Worm (Caenorhabditis elegans) whole organism, L4/young adult: ENCODE results near the gene tag-124.
A peak's percentile ranks its signal among the peaks of the same experiment; 100 is the strongest.

ENCODE experiments used
- W03F9.2 ChIP-seq: fragments of 150-350 bp; optimal IDR thresholded peaks from 2 replicates; lab custom pipeline; 2014; ENCODE audit warnings: missing biosample characterization, missing genetic modification characterization
- dao-5 ChIP-seq: sonication (generic microtip); optimal IDR thresholded peaks from 2 replicates; lab custom pipeline; 2016; ENCODE audit warnings: missing genotype, missing genetic modification characterization, moderate library complexity, missing compliant biosample characterization
- him-1 ChIP-seq: sonication (generic microtip); optimal IDR thresholded peaks from 2 replicates; lab custom pipeline; 2016; ENCODE audit warnings: missing genotype, missing genetic modification reagents, missing genetic modification characterization, missing compliant biosample characterization

The tag-124 gene

DNA sequence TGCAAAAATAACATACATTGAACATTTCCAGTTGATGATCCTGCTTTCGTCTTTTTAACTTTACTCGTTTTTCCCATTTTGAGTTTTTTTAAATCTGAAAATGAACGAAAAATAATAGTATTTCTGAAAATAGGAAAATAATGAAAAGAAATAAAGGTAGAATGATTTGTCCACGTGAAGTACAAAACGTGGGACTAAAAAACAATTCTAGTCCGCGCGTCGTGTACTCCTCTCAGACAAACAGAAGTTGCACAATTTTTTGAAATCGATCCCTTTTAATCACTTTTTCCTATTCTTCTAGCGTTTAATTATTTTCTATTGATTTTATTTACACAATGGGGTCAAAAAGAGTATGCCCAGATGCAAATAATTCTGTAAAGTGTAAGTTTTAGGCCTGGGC is at the start of gene tag-124, which contains the start of gene E02H1.1:
Gene tag-124, plus strand, starts transcription at position 222 of the 400 bp plus-strand sequence.
Gene E02H1.1, minus strand, starts transcription at position 94 of the 400 bp plus-strand sequence.
- no peak for TF ChIP-seq him-1
- TF ChIP-seq W03F9.2 (tag; lab: Kevin White, UChicago): peak; percentile 55

DNA sequence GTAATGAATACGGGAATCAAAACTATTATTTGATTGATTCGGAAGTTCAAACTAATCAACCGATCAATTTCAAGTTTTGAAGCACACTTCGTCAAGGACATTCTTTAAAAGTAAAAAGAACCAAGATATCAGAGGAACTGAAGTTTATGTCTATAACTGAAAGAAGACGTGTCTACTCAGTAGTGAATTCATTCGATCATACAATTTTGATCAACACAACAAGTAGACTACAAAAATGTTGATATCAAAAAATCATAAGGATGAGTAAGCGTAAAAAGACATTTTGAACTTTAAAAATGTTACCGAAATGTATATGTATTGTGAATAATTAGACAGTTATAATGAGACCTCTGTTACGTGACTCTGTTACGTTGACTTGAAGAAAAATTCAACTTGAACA is 48.3 kb upstream of the tag-124 start, which contains the start of gene sra-4:
Gene sra-4, minus strand, starts transcription at position 101 of the 400 bp plus-strand sequence.
- TF ChIP-seq W03F9.2 (tag; lab: Kevin White, UChicago) (no peak), him-1 (no peak), dao-5 (tag; lab: Kevin White, UChicago) (no peak)

DNA sequence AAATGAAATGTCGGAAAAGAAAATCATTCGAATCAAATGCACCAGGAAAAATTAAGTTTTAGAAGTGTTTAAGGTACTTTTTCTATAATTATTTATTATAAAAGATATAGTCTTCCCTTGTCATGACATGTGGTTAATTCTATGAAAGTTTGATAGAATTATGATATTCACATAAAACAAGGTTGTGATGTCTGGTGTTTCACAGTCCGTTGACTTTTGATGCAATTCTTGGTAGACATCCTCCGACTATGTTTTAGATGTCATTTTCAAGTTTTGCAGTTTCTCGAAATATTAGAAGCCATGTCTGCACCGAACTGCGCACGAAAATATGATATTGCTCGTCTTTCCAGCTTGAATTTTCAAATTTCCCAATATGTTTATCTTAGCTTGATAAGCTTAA is 46.7 kb upstream of the tag-124 start, which contains the start of gene sra-7:
Gene sra-7, plus strand, starts transcription at position 301 of the 400 bp plus-strand sequence.
- TF ChIP-seq W03F9.2 (tag; lab: Kevin White, UChicago): no peak

DNA sequence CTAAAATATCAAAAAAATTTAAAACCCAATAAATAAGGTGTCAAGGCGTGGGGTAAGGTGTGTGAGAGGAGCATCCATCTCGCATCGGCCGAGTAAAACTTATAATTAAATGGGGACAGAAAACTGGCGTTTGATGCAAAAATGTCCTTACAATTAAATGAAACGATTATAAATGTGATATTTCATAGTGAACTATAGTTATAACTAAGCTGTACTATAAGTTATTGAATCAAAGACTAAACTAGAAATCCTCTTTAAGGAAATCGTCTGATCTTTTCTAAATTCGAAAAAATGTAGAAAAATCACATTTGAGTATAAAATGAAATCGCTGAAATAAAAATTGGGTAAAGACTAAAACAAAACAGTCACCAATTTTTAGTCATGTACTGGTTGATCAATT is 40.4 kb upstream of the tag-124 start, which contains the start of gene sra-6:
Gene sra-6, minus strand, starts transcription at position 101 of the 400 bp plus-strand sequence.
- TF ChIP-seq W03F9.2 (tag; lab: Kevin White, UChicago) (no peak), dao-5 (tag; lab: Kevin White, UChicago) (no peak), him-1 (no peak)

DNA sequence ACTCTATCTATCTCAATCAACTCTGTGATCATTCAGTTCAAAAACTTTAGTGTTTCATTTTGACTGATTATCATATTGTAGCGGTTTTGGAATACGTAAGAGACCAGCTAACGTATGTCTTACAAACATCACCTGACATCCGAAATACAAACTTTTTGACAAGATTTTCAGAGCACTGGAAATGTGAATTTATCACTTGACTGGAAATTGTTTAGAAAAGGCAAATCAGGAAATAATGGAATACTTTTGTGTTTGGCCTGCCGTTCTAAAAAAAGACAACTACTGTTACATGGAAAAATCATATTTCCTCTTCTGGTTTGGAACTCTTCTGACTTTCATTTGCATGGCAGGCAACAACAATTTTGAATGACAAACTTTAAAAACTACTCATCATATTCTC is 39.6 kb upstream of the tag-124 start, which contains the start of gene F35H8.12:
Gene F35H8.12, plus strand, starts transcription at position 301 of the 400 bp plus-strand sequence.
- no peak for TF ChIP-seq him-1
- no peak for TF ChIP-seq W03F9.2 (tag; lab: Kevin White, UChicago)
- TF ChIP-seq dao-5 (tag; lab: Kevin White, UChicago): no peak

DNA sequence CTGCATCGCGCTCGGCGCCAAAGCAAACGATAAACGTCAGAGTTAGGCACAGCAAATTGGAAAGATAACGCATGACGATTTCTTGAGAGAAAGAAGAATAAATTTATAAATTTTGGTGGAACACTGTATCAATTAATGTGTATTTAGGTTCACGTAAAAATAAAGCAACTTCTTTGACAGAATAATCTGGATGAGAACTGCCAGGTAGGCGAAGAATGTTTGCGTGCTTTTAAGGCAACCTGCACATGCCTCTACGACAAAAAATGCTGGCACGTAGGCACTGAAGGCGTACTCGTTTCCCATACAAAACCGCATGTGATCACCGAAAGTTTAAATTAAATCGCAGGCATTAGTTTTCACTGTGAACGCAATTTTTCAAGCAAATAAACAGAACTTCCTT is 37.9 kb upstream of the tag-124 start, which contains the start of gene F35H8.1:
Gene F35H8.1, minus strand, starts transcription at position 101 of the 400 bp plus-strand sequence.
- TF ChIP-seq dao-5 (tag; lab: Kevin White, UChicago) (no peak), him-1 (no peak), W03F9.2 (tag; lab: Kevin White, UChicago) (no peak)

DNA sequence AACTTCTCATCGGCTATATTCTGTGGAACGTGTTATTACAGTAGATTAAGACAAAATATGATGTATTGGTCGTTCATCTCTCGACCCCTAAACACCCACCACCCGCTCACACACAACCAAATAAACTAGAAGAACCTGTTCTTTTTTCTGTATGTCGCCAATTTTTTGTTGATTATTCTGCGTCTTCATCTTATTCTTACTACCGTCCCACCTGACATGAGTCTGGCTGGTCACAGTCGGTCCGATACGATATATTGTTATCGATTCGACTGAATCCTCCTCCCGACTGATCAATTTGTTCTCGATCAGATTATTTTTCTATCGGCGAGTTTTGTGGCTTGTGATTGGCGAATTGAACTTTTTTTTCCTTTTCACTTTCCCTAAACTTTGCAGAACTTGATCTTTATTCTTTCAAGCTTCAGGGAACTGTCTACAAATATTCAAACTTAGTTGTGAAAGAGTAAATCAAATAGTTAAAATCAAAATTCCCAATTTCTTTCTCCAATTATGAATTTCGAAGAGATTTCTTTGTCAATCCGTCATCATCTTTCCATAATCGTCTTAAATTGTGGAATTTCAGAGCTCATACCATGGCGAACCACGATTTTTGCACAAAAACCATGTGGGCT is 36.1 kb upstream of the tag-124 start, which contains the start of gene F35H8.2:
Gene F35H8.2, plus strand, starts transcription at position 579 of the 629 bp plus-strand sequence.
- TF ChIP-seq him-1 (no peak), W03F9.2 (tag; lab: Kevin White, UChicago) (no peak)

DNA sequence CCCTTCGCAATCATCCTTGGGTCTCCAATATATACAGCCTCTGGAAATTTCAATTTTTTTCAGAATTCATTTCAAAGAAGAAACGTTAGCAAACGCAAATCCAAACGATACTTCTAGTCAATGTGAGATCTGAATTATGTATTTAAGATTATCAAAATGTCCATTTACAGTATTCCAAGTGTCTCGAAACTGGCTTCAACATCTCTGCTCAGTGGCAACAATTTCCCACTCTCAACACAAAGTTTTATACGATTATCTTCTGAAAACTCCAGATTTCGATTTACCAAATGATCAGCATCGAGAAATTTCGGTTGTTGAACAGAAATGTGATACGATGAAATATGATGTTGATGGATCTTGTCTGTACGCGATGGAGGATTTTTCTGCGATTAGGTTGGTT is 34.5 kb upstream of the tag-124 start:
- TF ChIP-seq him-1 (no peak), W03F9.2 (tag; lab: Kevin White, UChicago) (no peak), dao-5 (tag; lab: Kevin White, UChicago) (no peak)

DNA sequence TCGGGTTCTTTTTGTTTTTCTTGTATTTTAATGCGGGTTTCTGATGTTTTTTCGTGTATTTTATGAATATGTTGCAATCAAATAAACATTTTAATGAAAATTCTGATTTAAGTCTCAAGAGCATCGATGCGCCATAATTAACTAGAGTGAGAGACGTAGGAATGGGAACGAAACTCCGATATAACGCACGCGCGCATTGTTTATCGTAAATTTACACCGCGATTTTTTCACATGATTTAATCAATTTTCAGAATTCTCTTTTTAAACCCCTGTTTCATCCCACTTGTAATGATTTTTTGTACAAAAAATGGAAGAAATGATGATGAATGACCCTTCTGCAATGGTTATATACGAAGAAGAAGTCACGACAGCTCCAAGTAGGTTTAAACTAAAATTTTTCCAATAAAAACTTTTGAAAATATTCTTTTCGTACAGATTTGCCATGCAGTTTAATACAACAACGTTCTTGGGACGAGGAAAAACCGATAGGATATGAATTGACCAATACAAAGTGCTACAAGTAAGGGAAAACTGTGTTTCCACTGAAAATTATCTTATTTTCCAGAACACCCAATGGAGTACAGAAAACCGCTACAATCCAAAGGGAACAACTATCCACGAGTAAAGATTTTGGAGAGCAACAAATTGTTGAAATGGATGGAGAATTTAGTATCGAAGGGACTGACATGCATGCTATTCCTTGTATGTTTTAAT is 33.5 kb upstream of the tag-124 start, which contains the start of gene zfp-2:
Gene zfp-2, plus strand, starts transcription at position 214 of the 714 bp plus-strand sequence.
- TF ChIP-seq W03F9.2 (tag; lab: Kevin White, UChicago) (no peak), dao-5 (tag; lab: Kevin White, UChicago) (no peak), him-1 (no peak)

DNA sequence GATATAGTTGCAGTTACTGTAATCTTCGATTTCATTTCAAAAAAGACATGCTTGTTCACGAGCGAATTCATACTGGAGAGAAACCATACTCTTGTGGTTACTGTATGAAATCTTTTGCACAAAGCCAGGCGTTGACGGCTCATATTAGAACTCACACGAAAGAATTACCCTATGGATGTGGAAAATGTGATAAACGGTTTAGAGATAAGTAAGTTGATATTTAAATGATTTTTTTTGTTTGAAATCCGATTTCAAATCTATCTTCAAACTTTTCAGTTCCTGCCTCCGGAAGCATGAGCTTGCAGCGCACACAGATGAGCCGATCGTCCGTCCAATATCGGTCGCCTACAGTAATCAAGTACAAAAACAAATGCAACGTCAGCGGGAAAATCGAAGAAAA is 32.2 kb upstream of the tag-124 start:
- TF ChIP-seq W03F9.2 (tag; lab: Kevin White, UChicago) (no peak), him-1 (no peak), dao-5 (tag; lab: Kevin White, UChicago) (no peak)

DNA sequence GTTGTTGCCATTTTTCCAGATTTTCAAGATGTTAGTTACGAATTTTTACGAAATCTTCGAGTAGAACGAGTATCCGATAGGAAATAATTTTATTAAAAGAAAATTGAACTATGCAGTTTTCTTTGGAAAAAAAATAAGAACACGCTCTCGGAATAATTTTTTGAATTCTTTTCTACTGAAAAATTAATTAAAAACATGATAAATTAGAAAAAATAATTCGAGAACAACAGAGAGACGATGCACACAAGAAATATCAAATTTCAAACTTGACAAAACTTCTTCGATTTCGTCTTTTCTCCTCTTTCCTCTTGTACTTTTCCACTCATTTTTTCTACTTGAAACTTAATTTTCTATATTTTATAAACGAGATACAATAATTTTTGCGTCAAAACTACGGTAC is 31.2 kb upstream of the tag-124 start, which contains the start of gene F35H8.4:
Gene F35H8.4, minus strand, starts transcription at position 101 of the 400 bp plus-strand sequence.
- no peak for TF ChIP-seq dao-5 (tag; lab: Kevin White, UChicago)
- TF ChIP-seq W03F9.2 (tag; lab: Kevin White, UChicago): no peak
- TF ChIP-seq him-1: no peak

DNA sequence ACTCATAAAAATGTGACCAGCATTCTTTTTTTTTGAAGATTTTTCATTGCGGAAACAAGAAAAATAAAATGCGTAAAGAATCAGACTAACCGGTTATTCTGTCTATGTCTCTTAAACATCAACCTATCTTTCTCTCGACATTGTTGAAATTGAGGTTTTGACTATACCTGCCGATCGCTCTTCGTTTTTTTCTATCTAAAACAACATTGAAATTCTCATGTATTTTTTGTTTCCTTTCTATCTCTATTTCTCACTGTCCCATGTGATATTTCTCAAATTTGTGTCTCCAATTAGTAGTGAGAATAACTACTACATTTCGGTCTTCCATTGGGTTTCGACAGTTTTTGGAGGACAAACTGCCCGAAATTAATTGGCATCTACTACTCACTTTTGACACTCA is 30.2 kb upstream of the tag-124 start:
- no peak for TF ChIP-seq W03F9.2 (tag; lab: Kevin White, UChicago)
- no peak for TF ChIP-seq him-1
- no peak for TF ChIP-seq dao-5 (tag; lab: Kevin White, UChicago)

DNA sequence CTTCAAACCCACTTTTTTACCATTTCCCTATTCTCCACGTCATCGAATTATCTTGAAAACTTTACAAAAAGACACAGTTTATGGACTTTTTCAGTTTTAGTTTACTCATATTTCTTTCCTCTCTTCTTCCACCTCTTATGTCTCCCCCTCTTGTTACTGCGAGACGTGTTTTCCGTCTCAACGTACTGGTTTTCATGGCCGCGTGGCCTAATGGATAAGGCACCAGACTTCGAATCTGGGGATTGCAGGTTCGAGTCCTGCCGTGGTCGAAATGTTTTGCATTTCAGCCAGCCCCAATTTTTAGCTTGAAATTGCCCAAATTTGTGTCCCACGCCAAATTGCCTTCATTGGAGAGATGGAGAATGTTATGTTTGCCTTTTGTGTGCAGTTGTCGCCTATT is 25.0 kb upstream of the tag-124 start:
- TF ChIP-seq him-1 (peak; percentile 49), dao-5 (tag; lab: Kevin White, UChicago) (peak; percentile 80), W03F9.2 (tag; lab: Kevin White, UChicago) (no peak)

DNA sequence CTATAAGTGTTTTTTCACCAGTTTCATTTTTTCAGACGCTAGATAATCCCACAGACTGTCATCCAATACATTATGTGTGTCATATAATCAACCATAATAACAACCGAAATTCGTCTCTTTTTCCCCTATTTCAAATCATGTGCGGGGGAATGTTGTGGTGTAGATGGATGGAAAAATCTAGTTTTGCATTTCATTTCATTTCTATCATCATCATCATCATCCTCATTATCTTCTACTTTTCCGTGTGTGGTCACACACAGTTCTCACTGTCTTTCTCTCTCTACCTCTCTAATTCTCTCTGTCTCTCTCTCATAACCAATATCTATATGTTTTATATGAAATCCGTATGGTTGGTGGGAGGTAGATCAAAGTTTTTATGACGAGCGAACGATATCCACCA is 17.7 kb upstream of the tag-124 start:
- TF ChIP-seq W03F9.2 (tag; lab: Kevin White, UChicago) (no peak), him-1 (no peak), dao-5 (tag; lab: Kevin White, UChicago) (no peak)
